Worm (Caenorhabditis elegans) whole organism, mixed stage, embryonic: ENCODE data around the gene acs-20.

Experiments
- M03D4.4 ChIP-seq: sonication (generic microtip); optimal IDR thresholded peaks from 2 replicates; lab custom pipeline; 2017; ENCODE audit warnings: mild to moderate bottlenecking, missing genetic modification characterization, missing compliant biosample characterization
- bed-3 ChIP-seq: fragments of 200-800 bp; sonication (Bioruptor generic); optimal IDR thresholded peaks from 3 replicates; lab custom pipeline; 2018; ENCODE audit warnings: mild to moderate bottlenecking, missing genetic modification characterization, moderate library complexity, missing compliant biosample characterization
- blmp-1 ChIP-seq: fragments of 150-350 bp; optimal IDR thresholded peaks from 2 replicates; lab custom pipeline; 2014; ENCODE audit warnings: missing biosample characterization, missing genetic modification characterization
- ceh-39 ChIP-seq: fragments of 150-350 bp; optimal IDR thresholded peaks from 2 replicates; lab custom pipeline; 2014; ENCODE audit warnings: missing biosample characterization, missing genetic modification characterization
- ceh-43 ChIP-seq: fragments of 200-800 bp; sonication (Bioruptor generic); optimal IDR thresholded peaks from 2 replicates; lab custom pipeline; 2018; ENCODE audit warnings: mild to moderate bottlenecking, missing genetic modification characterization, moderate library complexity, missing compliant biosample characterization
- ceh-83 ChIP-seq: fragments of 200-800 bp; sonication (Bioruptor generic); optimal IDR thresholded peaks from 2 replicates; lab custom pipeline; 2018; ENCODE audit warnings: mild to moderate bottlenecking, missing genetic modification characterization, missing compliant biosample characterization
- ces-1 ChIP-seq: fragments of 150-350 bp; optimal IDR thresholded peaks from 2 replicates; lab custom pipeline; 2014; ENCODE audit warnings: missing biosample characterization, missing genetic modification reagents, missing genetic modification characterization
- cnd-1 ChIP-seq: fragments of 200-800 bp; sonication (Bioruptor generic); optimal IDR thresholded peaks from 2 replicates; lab custom pipeline; 2018; ENCODE audit warnings: mild to moderate bottlenecking, missing genetic modification characterization, missing compliant biosample characterization
- drap-1 ChIP-seq: fragments of 200-800 bp; sonication (Bioruptor generic); optimal IDR thresholded peaks from 3 replicates; lab custom pipeline; 2018; ENCODE audit warnings: mild to moderate bottlenecking, missing genetic modification characterization, missing compliant biosample characterization
- elt-1 ChIP-seq: sonication (generic microtip); optimal IDR thresholded peaks from 2 replicates; lab custom pipeline; 2017; ENCODE audit warnings: missing genetic modification characterization, mild to moderate bottlenecking, missing compliant biosample characterization, antibody characterized with exemption, moderate library complexity, borderline replicate concordance; ENCODE audit not compliant: insufficient read depth
- elt-3 ChIP-seq: fragments of 150-350 bp; optimal IDR thresholded peaks from 2 replicates; lab custom pipeline; 2014; ENCODE audit warnings: missing biosample characterization, missing genetic modification characterization
- flh-1 ChIP-seq: fragments of 200-800 bp; sonication (Bioruptor generic); optimal IDR thresholded peaks from 2 replicates; lab custom pipeline; 2018; ENCODE audit warnings: mild to moderate bottlenecking, missing genetic modification characterization, moderate library complexity, missing compliant biosample characterization
- ham-2 ChIP-seq: fragments of 200-800 bp; sonication (Bioruptor generic); optimal IDR thresholded peaks from 2 replicates; lab custom pipeline; 2018; ENCODE audit warnings: mild to moderate bottlenecking, missing genetic modification characterization, missing compliant biosample characterization
- hlh-1 ChIP-seq: fragments of 150-350 bp; optimal IDR thresholded peaks from 2 replicates; lab custom pipeline; 2014; ENCODE audit warnings: missing biosample characterization, missing genetic modification reagents, missing genetic modification characterization
- lin-13 ChIP-seq: fragments of 150-350 bp; optimal IDR thresholded peaks from 2 replicates; lab custom pipeline; 2014; ENCODE audit warnings: missing biosample characterization, missing genetic modification characterization
- lin-32 ChIP-seq: fragments of 200-800 bp; sonication (Bioruptor generic); optimal IDR thresholded peaks from 2 replicates; lab custom pipeline; 2018; ENCODE audit warnings: mild to moderate bottlenecking, missing genetic modification characterization, missing compliant biosample characterization
- lsy-2 ChIP-seq: fragments of 150-350 bp; optimal IDR thresholded peaks from 2 replicates; lab custom pipeline; 2014; ENCODE audit warnings: missing biosample characterization, missing genetic modification characterization
- mab-5 ChIP-seq: fragments of 150-350 bp; optimal IDR thresholded peaks from 2 replicates; lab custom pipeline; 2014; ENCODE audit warnings: missing biosample characterization, missing genetic modification characterization
- mep-1 ChIP-seq: fragments of 150-350 bp; optimal IDR thresholded peaks from 2 replicates; lab custom pipeline; 2017; ENCODE audit warnings: missing biosample characterization, missing genetic modification reagents, missing genetic modification characterization, inconsistent platforms
- mls-2 ChIP-seq: sonication (generic microtip); optimal IDR thresholded peaks from 2 replicates; lab custom pipeline; 2016; ENCODE audit warnings: mild to moderate bottlenecking, missing genetic modification characterization, moderate library complexity, missing compliant biosample characterization
- nhr-12 ChIP-seq: fragments of 150-350 bp; optimal IDR thresholded peaks from 2 replicates; lab custom pipeline; 2014; ENCODE audit warnings: missing biosample characterization, missing genetic modification characterization
- nhr-2 ChIP-seq: fragments of 150-350 bp; optimal IDR thresholded peaks from 2 replicates; lab custom pipeline; 2014; ENCODE audit warnings: missing biosample characterization, missing genetic modification characterization
- nhr-237 ChIP-seq: fragments of 150-350 bp; optimal IDR thresholded peaks from 2 replicates; lab custom pipeline; 2014; ENCODE audit warnings: missing biosample characterization, missing genetic modification characterization
- nhr-28 ChIP-seq: fragments of 150-350 bp; optimal IDR thresholded peaks from 2 replicates; lab custom pipeline; 2014; ENCODE audit warnings: missing biosample characterization, missing genetic modification characterization
- nhr-76 ChIP-seq: sonication (generic microtip); optimal IDR thresholded peaks from 2 replicates; lab custom pipeline; 2017; ENCODE audit warnings: missing biosample characterization, missing genetic modification characterization
- pha-4 ChIP-seq: fragments of 150-350 bp; optimal IDR thresholded peaks from 2 replicates; lab custom pipeline; 2018; ENCODE audit warnings: missing biosample characterization, missing genetic modification reagents, missing genetic modification characterization
- sem-2 ChIP-seq: fragments of 200-800 bp; sonication (Bioruptor generic); optimal IDR thresholded peaks from 2 replicates; lab custom pipeline; 2018; ENCODE audit warnings: mild to moderate bottlenecking, missing genetic modification characterization, missing compliant biosample characterization
- snpc-4 ChIP-seq: fragments of 150-350 bp; optimal IDR thresholded peaks from 2 replicates; lab custom pipeline; 2014; ENCODE audit warnings: missing biosample characterization, missing genetic modification characterization
- sptf-1 ChIP-seq: sonication (generic microtip); optimal IDR thresholded peaks from 2 replicates; lab custom pipeline; 2017; ENCODE audit warnings: mild to moderate bottlenecking, missing genetic modification characterization, moderate library complexity, missing compliant biosample characterization
- tbx-8 ChIP-seq: fragments of 200-800 bp; sonication (Bioruptor generic); optimal IDR thresholded peaks from 2 replicates; lab custom pipeline; 2018; ENCODE audit warnings: mild to moderate bottlenecking, missing genetic modification characterization, moderate library complexity, missing compliant biosample characterization
- unc-120 ChIP-seq: sonication (generic microtip); optimal IDR thresholded peaks from 2 replicates; lab custom pipeline; 2017; ENCODE audit warnings: missing genetic modification characterization, missing compliant biosample characterization; ENCODE audit not compliant: poor library complexity, severe bottlenecking
- unc-39 ChIP-seq: fragments of 150-350 bp; optimal IDR thresholded peaks from 2 replicates; lab custom pipeline; 2014; ENCODE audit warnings: missing biosample characterization, missing genetic modification characterization
- unc-62 ChIP-seq: fragments of 150-350 bp; optimal IDR thresholded peaks from 2 replicates; lab custom pipeline; 2014; ENCODE audit warnings: missing biosample characterization, missing genetic modification reagents, missing genetic modification characterization
- zip-8 ChIP-seq: fragments of 150-350 bp; optimal IDR thresholded peaks from 2 replicates; lab custom pipeline; 2014; ENCODE audit warnings: missing biosample characterization, missing genetic modification characterization
- ztf-11 ChIP-seq: fragments of 150-350 bp; optimal IDR thresholded peaks from 2 replicates; lab custom pipeline; 2014; ENCODE audit warnings: missing biosample characterization, missing genetic modification characterization

Gene acs-20

DNA sequence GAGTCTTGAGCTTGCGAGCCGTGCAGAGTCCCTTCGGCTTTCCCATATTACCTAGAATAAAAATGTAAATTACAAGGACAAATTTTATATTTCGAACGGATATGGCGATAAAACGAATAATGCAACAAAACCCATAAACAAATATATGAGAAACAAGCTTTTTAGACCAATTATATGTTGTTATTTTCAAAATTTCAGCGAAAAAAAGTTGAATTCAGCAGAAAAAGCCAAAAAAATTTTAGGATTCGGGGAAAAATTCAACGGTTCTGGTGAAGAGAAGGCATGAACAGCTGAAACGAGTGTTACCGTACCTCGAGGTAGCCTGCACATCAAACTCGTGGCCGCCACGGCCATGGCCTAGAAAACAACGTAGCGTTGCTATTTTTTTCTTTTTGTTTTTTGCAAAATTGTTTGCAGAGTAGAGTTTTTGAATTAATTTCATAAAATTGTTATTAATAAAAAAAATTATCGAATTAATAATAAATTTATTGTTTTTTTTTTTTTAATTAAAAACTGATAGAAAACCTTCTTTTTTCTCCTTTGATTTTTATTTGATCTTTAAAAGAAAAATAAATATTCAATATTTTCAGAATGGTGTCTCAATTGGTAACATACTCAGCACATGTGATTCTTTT lies 7.4 kb downstream of the acs-20 start, which contains the start of the genes rps-23 and dpm-3:
Gene rps-23 (minus strand): TSS at position 51 of the 635 bp plus-strand sequence.
Gene dpm-3 (plus strand): TSS at position 585 of the 635 bp plus-strand sequence.
- TF ChIP-seq pha-4 (tag; lab: Kevin White, UChicago), result peak; percentile 67
- TF ChIP-seq ztf-11 (tag; lab: Kevin White, UChicago), result no peak
- peak; percentile 49 for TF ChIP-seq unc-62 (GFP tag; lab: Kevin White, UChicago)
- TF ChIP-seq unc-120 (tag; lab: Kevin White, UChicago), result peak; percentile 43
- TF ChIP-seq sptf-1 (tag; lab: Kevin White, UChicago), result peak; percentile 78
- no peak for TF ChIP-seq blmp-1
- TF ChIP-seq ham-2 (GFP tag; lab: Kevin White, UChicago), result peak; percentile 37
- peak; percentile 45 for TF ChIP-seq M03D4.4
- TF ChIP-seq ceh-39 (tag; lab: Kevin White, UChicago), result peak; percentile 88
- no peak for TF ChIP-seq snpc-4 (tag; lab: Kevin White, UChicago)
- TF ChIP-seq ces-1 (GFP tag; lab: Kevin White, UChicago), result no peak
- TF ChIP-seq nhr-237 (tag; lab: Kevin White, UChicago), result peak; percentile 83
- TF ChIP-seq nhr-28 (tag; lab: Kevin White, UChicago), result no peak
- TF ChIP-seq lsy-2 (tag; lab: Kevin White, UChicago), result peak; percentile 99
- peak; percentile 85 for TF ChIP-seq hlh-1 (tag; lab: Kevin White, UChicago)
- TF ChIP-seq mep-1 (tag; lab: Kevin White, UChicago), result peak; percentile 80
- no peak for TF ChIP-seq nhr-12
- no peak for TF ChIP-seq unc-39 (tag; lab: Kevin White, UChicago)
- TF ChIP-seq mls-2, result peak; percentile 22
- no peak for TF ChIP-seq elt-1 (tag; lab: Kevin White, UChicago)
- no peak for TF ChIP-seq lin-32
- no peak for TF ChIP-seq flh-1 (GFP tag; lab: Kevin White, UChicago)
- TF ChIP-seq lin-13 (tag; lab: Kevin White, UChicago), result peak; percentile 83
- TF ChIP-seq tbx-8 (GFP tag; lab: Kevin White, UChicago), result no peak
- no peak for TF ChIP-seq elt-3 (tag; lab: Kevin White, UChicago)
- TF ChIP-seq sem-2 (GFP tag; lab: Kevin White, UChicago), result no peak
- TF ChIP-seq zip-8, result no peak
- TF ChIP-seq ceh-83 (GFP tag; lab: Kevin White, UChicago), result no peak
- TF ChIP-seq cnd-1 (tag; lab: Kevin White, UChicago), result peak; percentile 49
- TF ChIP-seq drap-1 (GFP tag; lab: Kevin White, UChicago), result peak; percentile 50
- no peak for TF ChIP-seq nhr-76
- TF ChIP-seq mab-5 (tag; lab: Kevin White, UChicago), result peak; percentile 45
- TF ChIP-seq nhr-2 (tag; lab: Kevin White, UChicago), result peak; percentile 64
- peak; percentile 45 for TF ChIP-seq ceh-43 (GFP tag; lab: Kevin White, UChicago)
- no peak for TF ChIP-seq bed-3 (GFP tag; lab: Kevin White, UChicago)
- TF ChIP-seq, all 35 proteins: peak for 18

DNA sequence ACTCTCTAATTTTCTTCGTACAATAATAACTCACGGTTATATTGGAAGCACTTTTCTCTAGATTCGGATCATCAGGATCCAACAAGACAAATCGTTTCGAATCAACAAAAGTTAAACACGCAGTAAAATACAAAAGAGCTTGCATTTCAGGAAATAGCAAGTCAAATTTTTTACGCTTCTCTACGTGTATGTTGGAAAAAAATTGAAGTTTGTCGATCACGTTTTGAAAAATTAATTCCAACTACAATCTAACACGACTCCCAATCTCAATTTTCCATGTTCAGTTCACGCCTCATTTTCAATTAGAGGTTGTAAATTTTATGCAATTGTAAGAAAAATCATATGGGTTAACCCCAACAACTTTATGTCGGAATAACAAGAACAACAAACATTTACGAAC lies 8.6 kb downstream of the acs-20 start, which contains the start of gene spe-45:
Gene spe-45 (minus strand): TSS at position 145 of the 400 bp plus-strand sequence.
- TF ChIP-seq ztf-11 (tag; lab: Kevin White, UChicago) (no peak), sptf-1 (tag; lab: Kevin White, UChicago) (no peak), lin-32 (no peak), lin-13 (tag; lab: Kevin White, UChicago) (no peak), nhr-237 (tag; lab: Kevin White, UChicago) (no peak), ham-2 (GFP tag; lab: Kevin White, UChicago) (no peak), nhr-76 (no peak), ceh-83 (GFP tag; lab: Kevin White, UChicago) (no peak), nhr-12 (no peak), unc-62 (GFP tag; lab: Kevin White, UChicago) (no peak), mab-5 (tag; lab: Kevin White, UChicago) (no peak), cnd-1 (tag; lab: Kevin White, UChicago) (no peak), lsy-2 (tag; lab: Kevin White, UChicago) (no peak), snpc-4 (tag; lab: Kevin White, UChicago) (no peak), unc-39 (tag; lab: Kevin White, UChicago) (no peak), pha-4 (tag; lab: Kevin White, UChicago) (no peak), nhr-28 (tag; lab: Kevin White, UChicago) (no peak), zip-8 (no peak)
